Fruit fly (Drosophila melanogaster): ENCODE measurements around the gene fon.

- TF ChIP-seq CG12768 (GFP tag; optimal IDR thresholded peaks at IDR 0.05) (no peak), toe (GFP tag; optimal IDR thresholded peaks at IDR 0.05) (no peak), CG7045 (GFP tag; optimal IDR thresholded peaks at IDR 0.05) (no peak), CG11617 (GFP tag; optimal IDR thresholded peaks at IDR 0.05) (no peak), Crg-1 (GFP tag; optimal IDR thresholded peaks at IDR 0.05) (no peak), CG7101 (tag; optimal IDR thresholded peaks at IDR 0.05) (no peak), Mnt (GFP tag; optimal IDR thresholded peaks at IDR 0.05) (peak; percentile 58)
These were observed 40.4 kb upstream of the fon start, which contains the start of gene Pax for dm6 chr2L:19426330-19426781.
